Worm (Caenorhabditis elegans): ENCODE results near the gene str-63.
"Not testable (repeated sequence)": the region's sequence is repeated elsewhere in the genome, so short reads cannot be mapped to it uniquely, and the experiment has no call there.

ce11 chrV:3367773-3368172, 16.4 kb downstream of the str-63 start, which contains the start of gene C04E12.2:
- TF ChIP-seq K02D7.2 (tag; optimal IDR thresholded peaks at IDR 0.05); pag-3 (tag; optimal IDR thresholded peaks at IDR 0.05; ENCODE audit: borderline replicate concordance); nhr-11 (tag; optimal IDR thresholded peaks at IDR 0.05); ceh-30 (tag; optimal IDR thresholded peaks at IDR 0.05); dmd-4 (tag; optimal IDR thresholded peaks at IDR 0.05; ENCODE audit: borderline replicate concordance); nfya-1 (tag; optimal IDR thresholded peaks at IDR 0.05); ceh-9 (tag; optimal IDR thresholded peaks at IDR 0.05); gmeb-2 (tag; optimal IDR thresholded peaks at IDR 0.05); ama-1 (optimal IDR thresholded peaks at IDR 0.05); tbx-2 (tag; optimal IDR thresholded peaks at IDR 0.05); zip-5 (tag; optimal IDR thresholded peaks at IDR 0.05); pqm-1 (tag; optimal IDR thresholded peaks at IDR 0.05): not testable (repeated sequence)

All from whole organism, late embryonic.